Worm (Caenorhabditis elegans): ENCODE data around the gene srj-53.
A peak's percentile ranks its signal among the peaks of the same experiment; 100 is the strongest.

Gene srj-53

ce11 chrV:722889-723288 is 28.4 kb upstream of the srj-53 start:
- no peak for TF ChIP-seq tra-4 (tag; optimal IDR thresholded peaks at IDR 0.05)

- TF ChIP-seq tbx-37 (GFP tag; conservative IDR thresholded peaks at IDR 0.05) (no peak), ets-7 (tag; optimal IDR thresholded peaks at IDR 0.05) (no peak), scrt-1 (GFP tag; IDR thresholded peaks at IDR 0.05) (no peak), ceh-13 (GFP tag; optimal IDR thresholded peaks at IDR 0.05) (no peak), hmbx-1 (tag; optimal IDR thresholded peaks at IDR 0.05) (no peak), ceh-36 (tag; optimal IDR thresholded peaks at IDR 0.05) (no peak), B0310.2 (tag; optimal IDR thresholded peaks at IDR 0.05) (no peak), ama-1 (optimal IDR thresholded peaks at IDR 0.05) (no peak), hmg-4 (GFP tag; optimal IDR thresholded peaks at IDR 0.05) (no peak), tbx-11 (GFP tag; IDR thresholded peaks at IDR 0.05) (no peak), pes-1 (GFP tag; IDR thresholded peaks at IDR 0.05) (no peak), tra-4 (tag; optimal IDR thresholded peaks at IDR 0.05) (no peak), hnd-1 (tag; optimal IDR thresholded peaks at IDR 0.05) (no peak), F13C5.2 (tag; optimal IDR thresholded peaks at IDR 0.05) (no peak), sea-1 (GFP tag; conservative IDR thresholded peaks at IDR 0.05) (no peak), aly-1 (tag; optimal IDR thresholded peaks at IDR 0.05) (no peak), flt-1 (GFP tag; IDR thresholded peaks at IDR 0.05) (no peak)
These were observed 25.2 kb upstream of the srj-53 start, which contains the start of gene srbc-40 for ce11 chrV:719731-720130. srbc-40 (minus strand) TSS chrV:719831.

- TF ChIP-seq sea-1 (GFP tag; conservative IDR thresholded peaks at IDR 0.05) (no peak), pes-1 (GFP tag; IDR thresholded peaks at IDR 0.05) (no peak), scrt-1 (GFP tag; IDR thresholded peaks at IDR 0.05) (no peak), ceh-13 (GFP tag; optimal IDR thresholded peaks at IDR 0.05) (no peak), tbx-37 (GFP tag; conservative IDR thresholded peaks at IDR 0.05) (no peak), ceh-36 (tag; optimal IDR thresholded peaks at IDR 0.05) (no peak), tra-4 (tag; optimal IDR thresholded peaks at IDR 0.05) (no peak), flt-1 (GFP tag; IDR thresholded peaks at IDR 0.05) (no peak), F13C5.2 (tag; optimal IDR thresholded peaks at IDR 0.05) (no peak), hnd-1 (tag; optimal IDR thresholded peaks at IDR 0.05) (no peak), hmg-4 (GFP tag; optimal IDR thresholded peaks at IDR 0.05) (no peak), B0310.2 (tag; optimal IDR thresholded peaks at IDR 0.05) (no peak), aly-1 (tag; optimal IDR thresholded peaks at IDR 0.05) (no peak), ama-1 (optimal IDR thresholded peaks at IDR 0.05) (no peak), tbx-11 (GFP tag; IDR thresholded peaks at IDR 0.05) (no peak), ets-7 (tag; optimal IDR thresholded peaks at IDR 0.05) (no peak), hmbx-1 (tag; optimal IDR thresholded peaks at IDR 0.05) (no peak)
These were observed 18.4 kb upstream of the srj-53 start, which contains the start of gene cyp-33C11 for ce11 chrV:712882-713281. cyp-33C11 (minus strand) TSS chrV:712982.

ce11 chrV:708808-709207 is 14.3 kb upstream of the srj-53 start, which contains the start of gene srbc-39:
srbc-39 (plus strand) TSS chrV:709108.
- no peak for TF ChIP-seq flt-1 (GFP tag; IDR thresholded peaks at IDR 0.05)
- no peak for TF ChIP-seq hnd-1 (tag; optimal IDR thresholded peaks at IDR 0.05)
- TF ChIP-seq ets-7 (tag; optimal IDR thresholded peaks at IDR 0.05): no peak
- no peak for TF ChIP-seq hmbx-1 (tag; optimal IDR thresholded peaks at IDR 0.05)
- TF ChIP-seq pes-1 (GFP tag; IDR thresholded peaks at IDR 0.05): no peak
- no peak for TF ChIP-seq tbx-11 (GFP tag; IDR thresholded peaks at IDR 0.05)
- no peak for TF ChIP-seq ceh-13 (GFP tag; optimal IDR thresholded peaks at IDR 0.05)
- no peak for TF ChIP-seq scrt-1 (GFP tag; IDR thresholded peaks at IDR 0.05)
- no peak for TF ChIP-seq ceh-36 (tag; optimal IDR thresholded peaks at IDR 0.05)
- TF ChIP-seq tbx-37 (GFP tag; conservative IDR thresholded peaks at IDR 0.05): no peak
- TF ChIP-seq sea-1 (GFP tag; conservative IDR thresholded peaks at IDR 0.05): no peak
- no peak for TF ChIP-seq F13C5.2 (tag; optimal IDR thresholded peaks at IDR 0.05)
- no peak for TF ChIP-seq hmg-4 (GFP tag; optimal IDR thresholded peaks at IDR 0.05)
- TF ChIP-seq ama-1 (optimal IDR thresholded peaks at IDR 0.05): no peak

DNA sequence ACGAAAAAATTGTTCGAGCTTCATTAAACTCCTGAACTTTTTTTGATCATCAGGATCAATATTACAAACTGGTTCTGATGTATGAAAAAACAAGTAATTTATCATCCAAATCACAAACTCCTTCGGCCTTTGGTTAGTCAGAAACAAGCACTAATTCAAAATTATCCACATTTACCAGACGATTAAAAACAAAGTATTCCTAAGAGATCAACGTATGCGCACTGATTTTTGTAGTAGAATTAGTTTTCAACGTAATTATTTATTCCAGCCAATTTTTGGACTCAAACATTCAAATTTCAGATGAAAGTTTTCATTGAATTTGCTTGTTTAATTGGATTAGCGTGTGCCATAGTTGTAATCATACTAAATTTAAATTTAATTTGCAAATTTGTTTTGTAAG is 12.4 kb upstream of the srj-53 start, which contains the start of gene srbc-38:
srbc-38 (plus strand) TSS at position 301 of the 400 bp plus-strand sequence.
- no peak for TF ChIP-seq ceh-36 (tag; optimal IDR thresholded peaks at IDR 0.05)
- TF ChIP-seq flt-1 (GFP tag; IDR thresholded peaks at IDR 0.05): no peak
- no peak for TF ChIP-seq tbx-37 (GFP tag; conservative IDR thresholded peaks at IDR 0.05)
- TF ChIP-seq F13C5.2 (tag; optimal IDR thresholded peaks at IDR 0.05): no peak
- no peak for TF ChIP-seq pes-1 (GFP tag; IDR thresholded peaks at IDR 0.05)
- no peak for TF ChIP-seq hmg-4 (GFP tag; optimal IDR thresholded peaks at IDR 0.05)
- TF ChIP-seq tbx-11 (GFP tag; IDR thresholded peaks at IDR 0.05): no peak
- no peak for TF ChIP-seq aly-1 (tag; optimal IDR thresholded peaks at IDR 0.05)
- TF ChIP-seq scrt-1 (GFP tag; IDR thresholded peaks at IDR 0.05): no peak
- TF ChIP-seq ceh-13 (GFP tag; optimal IDR thresholded peaks at IDR 0.05): no peak
- no peak for TF ChIP-seq tra-4 (tag; optimal IDR thresholded peaks at IDR 0.05)
- no peak for TF ChIP-seq hnd-1 (tag; optimal IDR thresholded peaks at IDR 0.05)
- no peak for TF ChIP-seq sea-1 (GFP tag; conservative IDR thresholded peaks at IDR 0.05)
- TF ChIP-seq ama-1 (optimal IDR thresholded peaks at IDR 0.05): no peak

DNA sequence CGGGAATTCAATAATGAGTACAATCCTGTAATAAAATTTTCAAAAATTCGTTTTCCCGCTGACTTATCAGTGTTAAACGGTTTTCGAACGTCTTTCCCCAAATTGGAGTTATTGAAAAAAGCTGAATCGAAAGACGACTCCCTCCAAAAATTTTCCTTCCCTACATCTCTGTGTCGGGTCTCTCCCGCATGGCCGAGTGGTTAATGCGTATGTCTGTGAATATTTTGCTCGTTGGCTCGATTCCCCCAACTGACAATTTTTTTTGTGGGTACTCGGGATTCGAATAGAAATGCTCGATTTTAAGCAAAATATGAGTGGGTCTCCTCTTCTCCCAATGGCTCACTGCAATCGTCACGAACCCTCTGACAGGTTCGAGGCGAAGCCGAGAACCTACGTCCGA is 11.9 kb upstream of the srj-53 start:
- 0 out of 2 replicates have a peak, but pooled peaks have one; percentile 4 for TF ChIP-seq tbx-37 (GFP tag; conservative IDR thresholded peaks at IDR 0.05)
- TF ChIP-seq flt-1 (GFP tag; IDR thresholded peaks at IDR 0.05): peak; percentile 37; the same call in 1 of the 2 replicates
- peak; percentile 68; the same call in 1 of the 2 replicates for TF ChIP-seq scrt-1 (GFP tag; IDR thresholded peaks at IDR 0.05)
- peak; percentile 78 for TF ChIP-seq pes-1 (GFP tag; IDR thresholded peaks at IDR 0.05)
- TF ChIP-seq tbx-11 (GFP tag; IDR thresholded peaks at IDR 0.05): peak; percentile 27; the same call in 1 of the 2 replicates

- TF ChIP-seq ets-7 (tag; optimal IDR thresholded peaks at IDR 0.05): no peak
These were observed 7.7 kb upstream of the srj-53 start, which contains the start of gene srbc-37 for ce11 chrV:702260-702659. srbc-37 (plus strand) TSS chrV:702560.

DNA sequence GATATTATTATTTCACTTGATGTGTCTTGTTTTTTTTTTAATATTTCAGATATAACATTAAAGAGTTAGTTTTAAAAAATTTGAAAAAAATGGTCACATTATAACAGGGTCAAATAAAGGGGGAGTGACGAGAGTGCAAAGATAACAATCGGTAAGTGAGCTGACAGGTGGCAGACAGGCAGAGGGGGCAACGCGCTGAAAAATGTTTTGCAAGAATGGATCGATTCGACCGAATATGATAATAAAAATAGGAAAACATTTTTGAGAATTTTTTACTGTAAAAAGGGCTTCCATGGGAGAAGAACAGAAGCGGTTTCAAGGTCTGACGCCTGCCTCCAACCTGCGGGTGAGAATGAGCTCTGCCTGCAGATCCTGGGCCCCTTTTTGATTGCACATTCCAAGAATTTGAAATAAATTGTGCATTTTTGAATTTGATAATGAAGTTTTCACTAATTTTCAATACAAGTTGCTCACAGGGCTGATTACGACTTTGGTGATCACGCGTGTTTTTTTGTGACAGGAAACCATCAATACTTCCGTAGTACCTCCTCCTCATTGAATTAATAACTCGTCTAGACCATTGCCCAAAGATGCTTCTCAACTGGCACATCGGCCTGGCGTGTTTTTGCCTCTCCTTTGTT is 5.1 kb upstream of the srj-53 start, which contains the start of the genes ugt-29 and srx-5:
ugt-29 (minus strand) TSS at position 101 of the 641 bp plus-strand sequence.
srx-5 (plus strand) TSS at position 591 of the 641 bp plus-strand sequence.
- TF ChIP-seq ceh-36 (tag; optimal IDR thresholded peaks at IDR 0.05): no peak
- TF ChIP-seq pes-1 (GFP tag; IDR thresholded peaks at IDR 0.05): no peak
- no peak for TF ChIP-seq aly-1 (tag; optimal IDR thresholded peaks at IDR 0.05)
- TF ChIP-seq F13C5.2 (tag; optimal IDR thresholded peaks at IDR 0.05): no peak
- TF ChIP-seq scrt-1 (GFP tag; IDR thresholded peaks at IDR 0.05): no peak
- TF ChIP-seq hmbx-1 (tag; optimal IDR thresholded peaks at IDR 0.05): no peak
- TF ChIP-seq ceh-13 (GFP tag; optimal IDR thresholded peaks at IDR 0.05): no peak
- TF ChIP-seq hmg-4 (GFP tag; optimal IDR thresholded peaks at IDR 0.05): no peak
